Worm (Caenorhabditis elegans) whole organism, L2 larva: ENCODE data around the gene F42D1.4.

Source experiments
- C34F6.9 ChIP-seq: fragments of 150-350 bp; optimal IDR thresholded peaks from 2 replicates; lab custom pipeline; 2014; ENCODE audit warnings: missing biosample characterization, missing genetic modification characterization
- F13H6.1 ChIP-seq: sonication (generic microtip); optimal IDR thresholded peaks from 2 replicates; lab custom pipeline; 2016; ENCODE audit warnings: missing genetic modification characterization, missing compliant biosample characterization
- R02D3.7 ChIP-seq: fragments of 150-350 bp; optimal IDR thresholded peaks from 2 replicates; lab custom pipeline; 2014; ENCODE audit warnings: missing biosample characterization, missing genetic modification characterization
- Y55F3AM.14 ChIP-seq: fragments of 200-800 bp; sonication (Bioruptor generic); optimal IDR thresholded peaks from 2 replicates; lab custom pipeline; 2018; ENCODE audit warnings: mild to moderate bottlenecking, missing genetic modification characterization, missing compliant biosample characterization
- ZK546.5 ChIP-seq: sonication (generic microtip); optimal IDR thresholded peaks from 2 replicates; lab custom pipeline; 2017; ENCODE audit warnings: missing biosample characterization, missing genetic modification characterization
- alr-1 ChIP-seq: fragments of 150-350 bp; optimal IDR thresholded peaks from 2 replicates; lab custom pipeline; 2014; ENCODE audit warnings: missing biosample characterization, missing genetic modification characterization
- aly-2 ChIP-seq: fragments of 150-350 bp; optimal IDR thresholded peaks from 2 replicates; lab custom pipeline; 2014; ENCODE audit warnings: missing biosample characterization, missing genetic modification characterization
- ama-1 ChIP-seq: fragments of 150-350 bp; optimal IDR thresholded peaks from 2 replicates; lab custom pipeline; 2018; ENCODE audit warnings: inconsistent platforms
- blmp-1 ChIP-seq: sonication (generic microtip); optimal IDR thresholded peaks from 2 replicates; lab custom pipeline; 2017; ENCODE audit warnings: missing genetic modification characterization, mild to moderate bottlenecking, missing compliant biosample characterization, antibody characterized with exemption, moderate library complexity; ENCODE audit not compliant: insufficient read depth
- ceh-16 ChIP-seq: fragments of 150-350 bp; optimal IDR thresholded peaks from 2 replicates; lab custom pipeline; 2014; ENCODE audit warnings: missing biosample characterization, missing genetic modification characterization
- ceh-82 ChIP-seq: fragments of 150-350 bp; optimal IDR thresholded peaks from 2 replicates; lab custom pipeline; 2014; ENCODE audit warnings: missing biosample characterization, missing genetic modification characterization
- crh-2 ChIP-seq: sonication (generic microtip); optimal IDR thresholded peaks from 2 replicates; lab custom pipeline; 2017; ENCODE audit warnings: missing biosample characterization, missing genetic modification characterization
- dmd-4 ChIP-seq: sonication (generic microtip); optimal IDR thresholded peaks from 2 replicates; lab custom pipeline; 2017; ENCODE audit warnings: missing biosample characterization, missing genetic modification characterization
- egl-27 ChIP-seq: sonication (generic microtip); optimal IDR thresholded peaks from 3 replicates; lab custom pipeline; 2017; ENCODE audit warnings: missing biosample characterization, missing genetic modification reagents, missing genetic modification characterization
- elt-1 ChIP-seq: fragments of 150-350 bp; optimal IDR thresholded peaks from 2 replicates; lab custom pipeline; 2014; ENCODE audit warnings: missing biosample characterization, missing genetic modification characterization
- elt-3 ChIP-seq: sonication (generic microtip); optimal IDR thresholded peaks from 2 replicates; lab custom pipeline; 2017; ENCODE audit warnings: missing biosample characterization, missing genetic modification characterization
- gmeb-1 ChIP-seq: fragments of 150-350 bp; optimal IDR thresholded peaks from 2 replicates; lab custom pipeline; 2014; ENCODE audit warnings: missing biosample characterization, missing genetic modification characterization
- lin-11 ChIP-seq: fragments of 150-350 bp; sonication (generic microtip); optimal IDR thresholded peaks from 2 replicates; lab custom pipeline; 2014; ENCODE audit warnings: missing biosample characterization, missing genetic modification characterization, inconsistent platforms, mixed read lengths
- lin-13 ChIP-seq: fragments of 150-350 bp; optimal IDR thresholded peaks from 2 replicates; lab custom pipeline; 2014; ENCODE audit warnings: missing biosample characterization, missing genetic modification reagents, missing genetic modification characterization
- lin-39 ChIP-seq: fragments of 150-350 bp; optimal IDR thresholded peaks from 2 replicates; lab custom pipeline; 2014; ENCODE audit warnings: missing biosample characterization, missing genetic modification reagents, missing genetic modification characterization
- lsy-2 ChIP-seq, 2 experiments: fragments of 150-350 bp in 1 of 2; sonication (generic microtip) in 1 of 2; optimal IDR thresholded peaks; 2 replicates each; lab custom pipeline; 2014 to 2017; ENCODE audit warnings: missing biosample characterization in 2 of 2, missing genetic modification characterization in 2 of 2
- mab-5 ChIP-seq: fragments of 150-350 bp; optimal IDR thresholded peaks from 2 replicates; lab custom pipeline; 2014; ENCODE audit warnings: missing biosample characterization, missing genetic modification characterization
- mdl-1 ChIP-seq, 2 experiments: fragments of 150-350 bp in 1 of 2; sonication (generic microtip) in 1 of 2; optimal IDR thresholded peaks; 2 replicates each; lab custom pipeline; 2017; ENCODE audit warnings: missing biosample characterization in 2 of 2, missing genetic modification characterization in 2 of 2
- nhr-11 ChIP-seq: fragments of 150-350 bp; optimal IDR thresholded peaks from 2 replicates; lab custom pipeline; 2014; ENCODE audit warnings: missing biosample characterization, missing genetic modification characterization
- nhr-12 ChIP-seq: fragments of 150-350 bp; optimal IDR thresholded peaks from 2 replicates; lab custom pipeline; 2014; ENCODE audit warnings: missing biosample characterization, missing genetic modification characterization
- nhr-129 ChIP-seq: fragments of 150-350 bp; optimal IDR thresholded peaks from 2 replicates; lab custom pipeline; 2014; ENCODE audit warnings: missing biosample characterization, missing genetic modification characterization
- nhr-21 ChIP-seq: fragments of 150-350 bp; optimal IDR thresholded peaks from 2 replicates; lab custom pipeline; 2014; ENCODE audit warnings: missing biosample characterization, missing genetic modification characterization
- nhr-23 ChIP-seq: fragments of 150-350 bp; optimal IDR thresholded peaks from 2 replicates; lab custom pipeline; 2014; ENCODE audit warnings: missing biosample characterization, missing genetic modification reagents, missing genetic modification characterization
- nhr-237 ChIP-seq: fragments of 150-350 bp; optimal IDR thresholded peaks from 2 replicates; lab custom pipeline; 2014; ENCODE audit warnings: missing biosample characterization, missing genetic modification characterization
- nhr-25 ChIP-seq: fragments of 150-350 bp; sonication (generic microtip); optimal IDR thresholded peaks from 3 replicates; lab custom pipeline; 2014; ENCODE audit warnings: missing biosample characterization, missing genetic modification characterization
- nhr-6 ChIP-seq: fragments of 150-350 bp; optimal IDR thresholded peaks from 2 replicates; lab custom pipeline; 2014; ENCODE audit warnings: missing biosample characterization, missing genetic modification characterization
- peb-1 ChIP-seq: fragments of 150-350 bp; optimal IDR thresholded peaks from 2 replicates; lab custom pipeline; 2014; ENCODE audit warnings: missing biosample characterization, missing genetic modification characterization
- sem-4 ChIP-seq: fragments of 150-350 bp; optimal IDR thresholded peaks from 2 replicates; lab custom pipeline; 2014; ENCODE audit warnings: missing biosample characterization, missing genetic modification reagents, missing genetic modification characterization
- skn-1 ChIP-seq: sonication (generic microtip); optimal IDR thresholded peaks from 2 replicates; lab custom pipeline; 2017; ENCODE audit warnings: missing biosample characterization, missing genetic modification characterization
- sma-3 ChIP-seq: sonication (generic microtip); optimal IDR thresholded peaks from 2 replicates; lab custom pipeline; 2016; ENCODE audit warnings: missing genetic modification reagents, missing genetic modification characterization, missing compliant biosample characterization
- sma-9 ChIP-seq, 2 experiments: fragments of 150-350 bp in 1 of 2; sonication (generic microtip) in 1 of 2; optimal IDR thresholded peaks; 2 replicates each; lab custom pipeline; 2014 to 2016; ENCODE audit warnings: missing genetic modification characterization in 2 of 2, mild to moderate bottlenecking in 1 of 2, missing biosample characterization in 1 of 2, missing compliant biosample characterization in 1 of 2, missing genetic modification reagents in 1 of 2, moderate library complexity in 1 of 2
- snpc-4 ChIP-seq: fragments of 150-350 bp; optimal IDR thresholded peaks from 2 replicates; lab custom pipeline; 2014; ENCODE audit warnings: missing biosample characterization, missing genetic modification characterization
- unc-39 ChIP-seq: fragments of 150-350 bp; optimal IDR thresholded peaks from 2 replicates; lab custom pipeline; 2014; ENCODE audit warnings: missing biosample characterization, missing genetic modification characterization
- unc-55 ChIP-seq: fragments of 150-350 bp; sonication (generic microtip); optimal IDR thresholded peaks from 3 replicates; lab custom pipeline; 2014; ENCODE audit warnings: missing biosample characterization, missing genetic modification reagents, missing genetic modification characterization
- unc-62 ChIP-seq: fragments of 150-350 bp; optimal IDR thresholded peaks from 2 replicates; lab custom pipeline; 2014; ENCODE audit warnings: missing biosample characterization, missing genetic modification reagents, missing genetic modification characterization
- zag-1 ChIP-seq: fragments of 150-350 bp; optimal IDR thresholded peaks from 2 replicates; lab custom pipeline; 2014; ENCODE audit warnings: missing biosample characterization, missing genetic modification characterization
- ztf-11 ChIP-seq: sonication (generic microtip); optimal IDR thresholded peaks from 2 replicates; lab custom pipeline; 2017; ENCODE audit warnings: missing biosample characterization, missing genetic modification characterization
- ztf-4 ChIP-seq: fragments of 150-350 bp; optimal IDR thresholded peaks from 2 replicates; lab custom pipeline; 2014; ENCODE audit warnings: missing biosample characterization, missing genetic modification characterization

Gene F42D1.4

DNA sequence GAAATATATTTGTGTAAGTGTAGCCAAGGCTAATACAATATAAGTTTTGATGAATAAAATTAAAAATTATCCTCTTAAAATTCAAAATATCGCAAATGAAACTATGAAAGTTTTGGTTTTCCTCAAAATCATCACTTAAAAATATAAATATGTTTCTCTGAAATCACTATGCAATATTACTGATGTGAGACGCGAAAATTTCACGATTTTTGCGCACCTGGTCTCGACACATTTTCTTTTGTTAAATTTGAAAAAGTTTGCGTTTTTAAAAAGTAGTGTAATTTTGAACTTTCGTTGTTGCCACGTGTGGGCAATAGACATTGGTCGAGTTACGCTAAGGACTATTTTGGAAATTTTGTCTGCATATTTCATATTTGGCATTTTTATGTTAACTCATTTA, 21.7 kb downstream of the F42D1.4 start:
- TF ChIP-seq sem-4 (tag; lab: Kevin White, UChicago) (no peak), lsy-2 (tag; optimal IDR thresholded peaks at IDR 0.05; lab: Kevin White, UChicago) (no peak), zag-1 (no peak), R02D3.7 (no peak), gmeb-1 (tag; lab: Kevin White, UChicago) (no peak), unc-55 (GFP tag; lab: Kevin White, UChicago) (no peak), ceh-82 (tag; lab: Kevin White, UChicago) (no peak), elt-3 (no peak), nhr-237 (tag; lab: Kevin White, UChicago) (no peak), skn-1 (tag; lab: Kevin White, UChicago) (no peak), nhr-129 (tag; lab: Kevin White, UChicago) (no peak), blmp-1 (tag; lab: Kevin White, UChicago) (no peak), ama-1 (lab: Kevin White, UChicago) (no peak), Y55F3AM.14 (no peak), ztf-4 (tag; lab: Kevin White, UChicago) (no peak), sma-3 (GFP tag; lab: Kevin White, UChicago) (no peak)

DNA sequence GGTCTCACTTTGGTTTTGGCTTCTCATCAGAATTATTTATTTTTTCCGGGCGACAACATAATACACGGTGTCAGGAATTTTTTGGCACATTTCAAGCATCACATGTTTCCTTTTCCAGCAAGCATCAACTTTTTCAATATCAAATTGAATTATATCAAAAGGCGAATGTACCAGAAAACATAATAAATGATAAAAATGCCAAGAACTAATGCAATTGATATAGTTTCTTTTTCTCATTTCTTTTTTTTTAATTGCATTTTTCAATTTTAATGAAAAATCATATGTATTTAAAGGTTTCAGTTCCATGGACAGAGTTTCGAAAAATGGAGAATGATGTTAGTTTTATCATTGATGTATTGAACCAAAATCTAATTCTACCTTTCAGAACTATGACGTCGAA, 24.5 kb downstream of the F42D1.4 start, which contains the start of gene dpf-2:
Gene dpf-2 (plus strand): TSS at position 301 of the 400 bp plus-strand sequence.
- no peak for TF ChIP-seq aly-2 (tag; lab: Kevin White, UChicago)
- TF ChIP-seq blmp-1 (tag; lab: Kevin White, UChicago), result no peak
- no peak for TF ChIP-seq sma-3 (GFP tag; lab: Kevin White, UChicago)
- TF ChIP-seq gmeb-1 (tag; lab: Kevin White, UChicago), result no peak
- TF ChIP-seq ztf-4 (tag; lab: Kevin White, UChicago), result no peak
- TF ChIP-seq unc-55 (GFP tag; lab: Kevin White, UChicago), result no peak
- no peak for TF ChIP-seq ZK546.5 (tag; lab: Kevin White, UChicago)
- no peak for TF ChIP-seq lin-39 (tag; lab: Kevin White, UChicago)
- TF ChIP-seq nhr-25 (tag; lab: Kevin White, UChicago), result no peak

DNA sequence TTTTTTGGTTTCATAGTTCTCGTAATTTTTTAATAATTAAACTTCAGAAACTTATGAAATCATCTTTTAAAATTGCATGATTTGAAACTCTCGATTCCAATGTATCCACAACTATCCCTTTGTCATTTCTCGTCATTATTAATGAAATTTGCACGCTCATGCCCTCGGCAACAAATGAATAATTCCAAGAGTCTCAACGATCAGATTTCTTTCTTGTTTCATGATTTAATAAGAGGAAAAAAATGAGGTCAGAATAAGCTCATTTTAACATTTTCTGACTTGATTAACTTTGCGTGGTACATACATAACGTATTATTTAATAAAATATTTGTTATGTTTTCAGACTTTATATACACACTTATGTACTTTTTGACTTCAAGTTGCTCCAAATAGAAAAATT, 31.3 kb downstream of the F42D1.4 start:
- TF ChIP-seq sma-9 (GFP tag; optimal IDR thresholded peaks at IDR 0.05; lab: Kevin White, UChicago) (peak; percentile 2), sma-9 (tag; optimal IDR thresholded peaks at IDR 0.05; lab: Kevin White, UChicago) (no peak), crh-2 (tag; lab: Kevin White, UChicago) (no peak)

DNA sequence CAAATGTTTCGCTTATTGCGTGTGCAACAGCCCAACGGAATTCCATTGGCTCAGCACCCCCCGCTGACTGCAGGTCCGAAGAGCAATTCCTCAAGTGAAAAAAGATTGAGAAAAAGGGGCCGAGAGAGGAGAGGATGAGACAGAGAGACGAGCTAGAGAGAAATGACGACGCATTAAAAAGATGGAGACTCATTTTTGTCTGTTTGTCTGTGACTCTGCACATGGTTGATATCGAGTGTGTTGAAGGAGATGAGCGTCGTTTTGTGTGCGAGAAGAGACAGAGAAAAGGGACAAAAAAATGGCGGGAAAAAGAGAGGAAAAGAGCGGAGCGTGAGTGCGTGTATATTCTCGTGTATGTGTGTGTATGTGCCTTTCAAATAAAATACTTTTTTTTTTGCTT, 34.0 kb downstream of the F42D1.4 start:
- TF ChIP-seq ZK546.5 (tag; lab: Kevin White, UChicago) (peak; percentile 5), nhr-11 (tag; lab: Kevin White, UChicago) (no peak), nhr-12 (tag; lab: Kevin White, UChicago) (no peak), ztf-11 (tag; lab: Kevin White, UChicago) (no peak), R02D3.7 (no peak), sma-3 (GFP tag; lab: Kevin White, UChicago) (peak; percentile 52), nhr-21 (tag; lab: Kevin White, UChicago) (peak; percentile 44), skn-1 (tag; lab: Kevin White, UChicago) (peak; percentile 24), ceh-16 (no peak), lin-39 (tag; lab: Kevin White, UChicago) (peak; percentile 50), peb-1 (no peak), dmd-4 (tag; lab: Kevin White, UChicago) (peak; percentile 42), mab-5 (tag; lab: Kevin White, UChicago) (peak; percentile 89), egl-27 (tag; lab: Kevin White, UChicago) (peak; percentile 96), nhr-25 (tag; lab: Kevin White, UChicago) (peak; percentile 37), mdl-1 (tag; optimal IDR thresholded peaks at IDR 0.05; lab: Kevin White, UChicago) (peak; percentile 74 to 93), unc-39 (tag; lab: Kevin White, UChicago) (peak; percentile 3), unc-55 (GFP tag; lab: Kevin White, UChicago) (peak; percentile 94), ama-1 (lab: Kevin White, UChicago) (peak; percentile 39), ceh-82 (tag; lab: Kevin White, UChicago) (peak; percentile 51), elt-3 (no peak), alr-1 (no peak), lsy-2 (tag; optimal IDR thresholded peaks at IDR 0.05; lab: Kevin White, UChicago) (peak; percentile 43 to 89), sem-4 (tag; lab: Kevin White, UChicago) (peak; percentile 87), snpc-4 (peak; percentile 57), C34F6.9 (tag; lab: Kevin White, UChicago) (peak; percentile 98), zag-1 (peak; percentile 96), gmeb-1 (tag; lab: Kevin White, UChicago) (peak; percentile 54), nhr-6 (tag; lab: Kevin White, UChicago) (peak; percentile 87), unc-62 (peak; percentile 5), lin-13 (GFP tag; lab: Kevin White, UChicago) (peak; percentile 90), elt-1 (tag; lab: Kevin White, UChicago) (no peak), crh-2 (tag; lab: Kevin White, UChicago) (peak; percentile 93), blmp-1 (tag; lab: Kevin White, UChicago) (no peak), nhr-23 (tag; lab: Kevin White, UChicago) (no peak), F13H6.1 (peak; percentile 94), lin-11 (tag; lab: Kevin White, UChicago) (peak; percentile 85), sma-9 (GFP tag; optimal IDR thresholded peaks at IDR 0.05; lab: Kevin White, UChicago) (peak; percentile 93), sma-9 (tag; optimal IDR thresholded peaks at IDR 0.05; lab: Kevin White, UChicago) (no peak), nhr-237 (tag; lab: Kevin White, UChicago) (no peak)
